Worm (Caenorhabditis elegans) whole organism, L4 larva: Measurements from ENCODE around the gene R11.3.

ENCODE experiments used
- arid-1 ChIP-seq: fragments of 200-800 bp; sonication (Bioruptor generic); conservative IDR thresholded peaks from 2 replicates; pipeline ENCODE4 v1.3.6; 2022; ENCODE audit warnings: missing genetic modification reagents, missing genetic modification characterization, missing compliant biosample characterization
- hlh-30 ChIP-seq: sonication (generic microtip); optimal IDR thresholded peaks from 2 replicates; lab custom pipeline; 2017; ENCODE audit warnings: antibody characterized with exemption, mild to moderate bottlenecking, missing genetic modification characterization, missing compliant biosample characterization; ENCODE audit not compliant: insufficient read depth
- nhr-76 ChIP-seq: fragments of 150-350 bp; optimal IDR thresholded peaks from 2 replicates; lab custom pipeline; 2014; ENCODE audit warnings: missing biosample characterization, missing genetic modification characterization
- zip-11 ChIP-seq: fragments of 200-800 bp; sonication (Bioruptor generic); IDR thresholded peaks from 2 replicates; pipeline ENCODE4 v1.3.6; 2022; ENCODE audit warnings: missing genetic modification characterization, missing compliant biosample characterization

- TF ChIP-seq hlh-30 (tag; lab: Kevin White, UChicago) (no peak), arid-1 (no peak), nhr-76 (tag; lab: Kevin White, UChicago) (no peak), zip-11 (GFP tag; lab: Robert Waterston, UW) (no peak)
These were observed at the start of gene R11.3 for ce11 chrX:16199200-16199764.
